Fruit fly (Drosophila melanogaster) whole organism, embryonic: Measurements from ENCODE around the gene CG2691.

ENCODE experiments used
- Abd-B ChIP-seq: fragments of 200-800 bp; sonication (Bioruptor generic); optimal IDR thresholded peaks from 2 replicates; lab custom pipeline; 2018; ENCODE audit warnings: missing biosample characterization, mild to moderate bottlenecking, missing genetic modification characterization, moderate library complexity
- Atf-2 ChIP-seq: fragments of 200-800 bp; sonication (Bioruptor generic); optimal IDR thresholded peaks from 2 replicates; lab custom pipeline; 2016; ENCODE audit warnings: missing biosample characterization, missing genetic modification characterization
- BtbVII ChIP-seq: fragments of 200-800 bp; sonication (Bioruptor generic); optimal IDR thresholded peaks from 3 replicates; lab custom pipeline; 2017; ENCODE audit warnings: missing biosample characterization, mild to moderate bottlenecking, missing genetic modification characterization
- CG10462 ChIP-seq: fragments of 200-800 bp; sonication (Bioruptor generic); optimal IDR thresholded peaks from 2 replicates; lab custom pipeline; 2016; ENCODE audit warnings: missing biosample characterization, missing genetic modification characterization
- CG13424 ChIP-seq: fragments of 200-800 bp; sonication (Bioruptor generic); optimal IDR thresholded peaks from 2 replicates; lab custom pipeline; 2019; ENCODE audit warnings: missing biosample characterization, mild to moderate bottlenecking, missing genetic modification characterization, moderate library complexity
- CG14014 ChIP-seq: fragments of 200-800 bp; sonication (Bioruptor generic); IDR thresholded peaks from 2 replicates; pipeline ENCODE4 v1.3.6; 2022; ENCODE audit warnings: missing biosample characterization, missing genetic modification characterization
- CG14965 ChIP-seq: fragments of 200-800 bp; sonication (Bioruptor generic); optimal IDR thresholded peaks from 2 replicates; lab custom pipeline; 2016; ENCODE audit warnings: missing biosample characterization, missing genetic modification characterization, borderline replicate concordance
- CG15073 ChIP-seq: fragments of 200-800 bp; sonication (Bioruptor generic); optimal IDR thresholded peaks from 2 replicates; lab custom pipeline; 2016; ENCODE audit warnings: missing biosample characterization, missing genetic modification characterization
- CG15479 ChIP-seq: fragments of 200-800 bp; sonication (Bioruptor generic); optimal IDR thresholded peaks from 3 replicates; lab custom pipeline; 2019; ENCODE audit warnings: missing biosample characterization, mild to moderate bottlenecking, missing genetic modification characterization, moderate library complexity
- CG16779 ChIP-seq: fragments of 200-800 bp; sonication (Bioruptor generic); IDR thresholded peaks from 2 replicates; pipeline ENCODE4 v1.3.6; 2022; ENCODE audit warnings: missing biosample characterization, missing genetic modification characterization
- CG17186 ChIP-seq: fragments of 200-800 bp; sonication (Bioruptor generic); optimal IDR thresholded peaks from 3 replicates; lab custom pipeline; 2017; ENCODE audit warnings: missing biosample characterization, missing genetic modification reagents, missing genetic modification characterization
- CG17612 ChIP-seq: fragments of 200-800 bp; sonication (Bioruptor generic); IDR thresholded peaks from 2 replicates; pipeline ENCODE4 v1.3.6; 2022; ENCODE audit warnings: missing biosample characterization, missing genetic modification characterization
- CG17829 ChIP-seq: fragments of 200-800 bp; optimal IDR thresholded peaks from 2 replicates; lab custom pipeline; 2019; ENCODE audit warnings: missing biosample characterization, mild to moderate bottlenecking, missing genetic modification characterization, moderate library complexity
- CG18599 ChIP-seq: fragments of 200-800 bp; sonication (Bioruptor generic); optimal IDR thresholded peaks from 3 replicates; lab custom pipeline; 2017; ENCODE audit warnings: missing biosample characterization, missing genetic modification characterization, mild to moderate bottlenecking, moderate library complexity, missing genetic modification reagents
- CG2678 ChIP-seq: fragments of 200-800 bp; sonication (Bioruptor generic); optimal IDR thresholded peaks from 3 replicates; lab custom pipeline; 2019; ENCODE audit warnings: missing biosample characterization, mild to moderate bottlenecking, missing genetic modification characterization, moderate library complexity
- CG3163 ChIP-seq: fragments of 200-800 bp; sonication (Bioruptor generic); optimal IDR thresholded peaks from 3 replicates; lab custom pipeline; 2016; ENCODE audit warnings: missing biosample characterization, missing genetic modification characterization
- CG7745 ChIP-seq: fragments of 200-800 bp; sonication (Bioruptor generic); optimal IDR thresholded peaks from 2 replicates; lab custom pipeline; 2018; ENCODE audit warnings: missing biosample characterization, mild to moderate bottlenecking, missing genetic modification characterization, moderate library complexity
- CG7839 ChIP-seq: fragments of 200-800 bp; sonication (Bioruptor generic); optimal IDR thresholded peaks from 3 replicates; lab custom pipeline; 2018; ENCODE audit warnings: missing biosample characterization, mild to moderate bottlenecking, missing genetic modification characterization, moderate library complexity
- CG8290 ChIP-seq, 3 experiments: fragments of 200-800 bp; sonication (Bioruptor generic); optimal IDR thresholded peaks; 2 replicates each; lab custom pipeline; 2016 to 2019; ENCODE audit warnings: missing biosample characterization in 3 of 3, missing genetic modification characterization in 3 of 3, mild to moderate bottlenecking in 2 of 3, moderate library complexity in 1 of 3
- CG9437 ChIP-seq: fragments of 200-800 bp; sonication (Bioruptor generic); optimal IDR thresholded peaks from 2 replicates; lab custom pipeline; 2018; ENCODE audit warnings: missing biosample characterization, mild to moderate bottlenecking, missing genetic modification characterization
- CkIIα-i1 ChIP-seq: fragments of 200-800 bp; sonication (Bioruptor generic); IDR thresholded peaks from 2 replicates; pipeline ENCODE4 v1.3.6; 2022; ENCODE audit warnings: missing biosample characterization, missing genetic modification characterization
- CrebB ChIP-seq: fragments of 200-800 bp; sonication (Bioruptor generic); optimal IDR thresholded peaks from 3 replicates; lab custom pipeline; 2018; ENCODE audit warnings: missing biosample characterization, mild to moderate bottlenecking, missing genetic modification characterization
- Doc2 ChIP-seq: fragments of 200-800 bp; sonication (Bioruptor generic); IDR thresholded peaks from 2 replicates; pipeline ENCODE4 v1.3.6; 2022; ENCODE audit warnings: missing biosample characterization, missing genetic modification characterization
- E2f1 ChIP-seq: fragments of 200-800 bp; sonication (Bioruptor generic); IDR thresholded peaks from 2 replicates; pipeline ENCODE4 v1.3.6; 2022; ENCODE audit warnings: missing biosample characterization, missing genetic modification characterization
- Eip74EF ChIP-seq, 2 experiments: fragments of 200-800 bp in 1 of 2; fragments of >200 bp in 1 of 2; sonication (Bioruptor generic) in 1 of 2; optimal IDR thresholded peaks; 2 replicates each; lab custom pipeline; 2017 to 2019; ENCODE audit warnings: missing biosample characterization in 2 of 2, missing genetic modification characterization in 2 of 2, mild to moderate bottlenecking in 1 of 2, moderate library complexity in 1 of 2
- Fer1 ChIP-seq: fragments of 200-800 bp; sonication (Bioruptor generic); optimal IDR thresholded peaks from 2 replicates; lab custom pipeline; 2017; ENCODE audit warnings: missing biosample characterization, mild to moderate bottlenecking, missing genetic modification characterization
- GATAe ChIP-seq: fragments of 200-800 bp; sonication (Bioruptor generic); conservative IDR thresholded peaks from 2 replicates; pipeline ENCODE4 v1.3.6; 2022; ENCODE audit warnings: missing biosample characterization, missing genetic modification characterization
- HmgD ChIP-seq: fragments of 200-800 bp; sonication (Bioruptor generic); optimal IDR thresholded peaks from 3 replicates; lab custom pipeline; 2016; ENCODE audit warnings: missing biosample characterization, missing genetic modification characterization
- HmgZ ChIP-seq: fragments of 200-800 bp; sonication (Bioruptor generic); optimal IDR thresholded peaks from 2 replicates; lab custom pipeline; 2018; ENCODE audit warnings: missing biosample characterization, mild to moderate bottlenecking, missing genetic modification characterization
- Hmr ChIP-seq: fragments of 200-800 bp; sonication (Bioruptor generic); optimal IDR thresholded peaks from 3 replicates; lab custom pipeline; 2017; ENCODE audit warnings: mild to moderate bottlenecking, missing biosample characterization, missing genetic modification reagents, missing genetic modification characterization
- Jarid2 ChIP-seq: fragments of 200-800 bp; sonication (Bioruptor generic); optimal IDR thresholded peaks from 3 replicates; lab custom pipeline; 2017; ENCODE audit warnings: mild to moderate bottlenecking, missing biosample characterization, missing genetic modification reagents, missing genetic modification characterization
- Lpt ChIP-seq: fragments of >200 bp; optimal IDR thresholded peaks from 2 replicates; lab custom pipeline; 2018; ENCODE audit warnings: missing biosample characterization, missing genetic modification characterization
- Med ChIP-seq: fragments of 200-800 bp; sonication (Bioruptor generic); peaks from one replicate; lab custom pipeline; 2016; ENCODE audit warnings: missing biosample characterization, missing genetic modification characterization, mild to moderate bottlenecking, inconsistent platforms, moderate library complexity
- Meics ChIP-seq: fragments of 200-800 bp; sonication (Bioruptor generic); optimal IDR thresholded peaks from 2 replicates; lab custom pipeline; 2017; ENCODE audit warnings: missing biosample characterization, mild to moderate bottlenecking, missing genetic modification characterization
- ara ChIP-seq: fragments of 200-800 bp; sonication (Bioruptor generic); IDR thresholded peaks from 2 replicates; pipeline ENCODE4 v1.3.6; 2022; ENCODE audit warnings: missing biosample characterization, missing genetic modification characterization
- caup ChIP-seq: fragments of 200-800 bp; sonication (Bioruptor generic); optimal IDR thresholded peaks from 3 replicates; lab custom pipeline; 2017; ENCODE audit warnings: missing biosample characterization, mild to moderate bottlenecking, missing genetic modification characterization, moderate library complexity; ENCODE audit not compliant: severe bottlenecking
- croc ChIP-seq: fragments of 200-800 bp; sonication (Bioruptor generic); conservative IDR thresholded peaks from 3 replicates; pipeline ENCODE4 v1.3.6; 2022; ENCODE audit warnings: missing biosample characterization, missing genetic modification characterization
- dati ChIP-seq: fragments of 200-800 bp; sonication (Bioruptor generic); IDR thresholded peaks from 2 replicates; pipeline ENCODE4 v1.3.6; 2022; ENCODE audit warnings: missing biosample characterization, missing genetic modification characterization
- fd96Cb ChIP-seq: fragments of 200-800 bp; sonication (Bioruptor generic); optimal IDR thresholded peaks from 2 replicates; lab custom pipeline; 2018; ENCODE audit warnings: missing biosample characterization, mild to moderate bottlenecking, missing genetic modification characterization, moderate library complexity
- lola ChIP-seq, 3 experiments: fragments of >200 bp in 2 of 3; fragments of 200-800 bp in 1 of 3; sonication (Bioruptor generic) in 1 of 3; optimal IDR thresholded peaks; 2 replicates each; lab custom pipeline; 2017 to 2019; ENCODE audit warnings: missing biosample characterization in 3 of 3, missing genetic modification characterization in 3 of 3, mild to moderate bottlenecking in 1 of 3, moderate library complexity in 1 of 3
- mirr ChIP-seq: fragments of 200-800 bp; sonication (Bioruptor generic); optimal IDR thresholded peaks from 3 replicates; lab custom pipeline; 2018; ENCODE audit warnings: missing biosample characterization, mild to moderate bottlenecking, missing genetic modification characterization
- p53 ChIP-seq: fragments of 200-800 bp; sonication (Bioruptor generic); optimal IDR thresholded peaks from 2 replicates; lab custom pipeline; 2016; ENCODE audit warnings: missing biosample characterization, missing genetic modification characterization
- shn ChIP-seq: fragments of 200-800 bp; sonication (Bioruptor generic); optimal IDR thresholded peaks from 3 replicates; lab custom pipeline; 2016; ENCODE audit warnings: missing biosample characterization, missing genetic modification characterization
- sim ChIP-seq: fragments of 200-800 bp; sonication (Bioruptor generic); IDR thresholded peaks from 2 replicates; pipeline ENCODE4 v1.3.6; 2022; ENCODE audit warnings: missing biosample characterization, missing genetic modification characterization
- sisA ChIP-seq: fragments of 200-800 bp; sonication (Bioruptor generic); IDR thresholded peaks from 2 replicates; pipeline ENCODE4 v1.3.6; 2022; ENCODE audit warnings: missing biosample characterization, missing genetic modification characterization
- so ChIP-seq: fragments of 200-800 bp; sonication (Bioruptor generic); IDR thresholded peaks from 3 replicates; pipeline ENCODE4 v1.3.6; 2022; ENCODE audit warnings: missing biosample characterization, missing genetic modification characterization
- sr ChIP-seq: fragments of 200-800 bp; sonication (Bioruptor generic); IDR thresholded peaks from 3 replicates; pipeline ENCODE4 v1.3.6; 2022; ENCODE audit warnings: missing biosample characterization, missing genetic modification characterization
- ssp ChIP-seq: fragments of 200-800 bp; sonication (Bioruptor generic); IDR thresholded peaks from 2 replicates; pipeline ENCODE4 v1.3.6; 2022; ENCODE audit warnings: missing biosample characterization, missing genetic modification characterization
- toy ChIP-seq: fragments of 200-800 bp; sonication (Bioruptor generic); IDR thresholded peaks from 2 replicates; pipeline ENCODE4 v1.3.6; 2022; ENCODE audit warnings: missing biosample characterization, missing genetic modification characterization

The CG2691 gene

DNA sequence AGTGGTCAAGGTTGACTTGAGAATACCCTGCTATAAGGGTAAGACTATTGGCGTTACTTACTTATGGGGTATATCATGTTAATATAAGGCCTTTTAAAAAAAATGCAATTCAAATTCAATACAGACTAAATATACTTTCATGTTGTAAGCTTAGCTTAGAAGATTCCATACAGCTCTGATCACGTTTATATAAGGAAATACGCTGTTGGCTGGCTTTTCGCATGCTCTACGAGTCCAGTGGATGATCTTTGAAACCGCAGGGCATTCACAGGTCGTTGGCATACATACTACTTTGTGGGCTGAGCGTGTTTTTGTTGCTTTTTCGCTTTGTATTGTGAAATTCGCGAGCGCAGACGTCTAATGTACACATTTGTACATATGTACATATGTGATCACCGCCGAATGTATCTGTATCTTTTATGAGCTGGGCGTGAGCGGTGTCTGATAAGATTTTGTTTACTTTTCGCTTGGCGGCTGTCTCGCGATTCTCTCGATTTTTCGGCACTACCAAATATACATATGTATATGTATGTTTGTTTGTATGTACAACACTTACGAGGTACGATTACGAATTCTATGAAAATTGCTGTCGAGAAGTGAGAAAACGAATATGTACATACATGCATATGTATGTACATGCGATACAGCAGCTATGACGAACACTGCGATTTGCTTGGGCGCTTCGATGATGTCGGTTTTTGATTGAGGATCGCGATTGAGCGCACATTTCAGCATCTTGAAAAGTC, 10.2 kb upstream of the CG2691 start (continued):
- TF ChIP-seq so (GFP tag; lab: Robert Waterston, UW): peak; percentile 64; the same call in 1 of the 3 replicates
- peak; percentile 70 for TF ChIP-seq CG18599 (GFP tag; lab: Kevin White, UChicago)
- no peak for TF ChIP-seq sisA (GFP tag; lab: Robert Waterston, UW)
- no peak for TF ChIP-seq Abd-B
- peak; percentile 46 for TF ChIP-seq CG13424
- peak; percentile 65 for TF ChIP-seq Meics (GFP tag; lab: Kevin White, UChicago)
- no peak for TF ChIP-seq croc (GFP tag; lab: Robert Waterston, UW)
- peak; percentile 63 for TF ChIP-seq CG7839 (tag; lab: Kevin White, UChicago)
- TF ChIP-seq sr (GFP tag; lab: Robert Waterston, UW): 0 out of 3 replicates have a peak, but pooled peaks have one; percentile 18
- no peak for TF ChIP-seq CG7745 (tag; lab: Kevin White, UChicago)
- no peak for TF ChIP-seq CG10462 (GFP tag; lab: Kevin White, UChicago)
- TF ChIP-seq lola (GFP tag; optimal IDR thresholded peaks at IDR 0.05; lab: Kevin White, UChicago): no peak
- TF ChIP-seq mirr (GFP tag; lab: Kevin White, UChicago): peak; percentile 90
- no peak for TF ChIP-seq fd96Cb (tag; lab: Kevin White, UChicago)
- no peak for TF ChIP-seq Atf-2 (GFP tag; lab: Kevin White, UChicago)
- no peak for TF ChIP-seq E2f1
- TF ChIP-seq HmgZ (tag; lab: Kevin White, UChicago): peak; percentile 38
- TF ChIP-seq dati (GFP tag; lab: Robert Waterston, UW): no peak
- no peak for TF ChIP-seq p53
- no peak for TF ChIP-seq GATAe (GFP tag; lab: Robert Waterston, UW)
- TF ChIP-seq CG14965 (GFP tag; lab: Kevin White, UChicago): no peak
- no peak for TF ChIP-seq Lpt (GFP tag; lab: Kevin White, UChicago)
- TF ChIP-seq HmgD (GFP tag; lab: Kevin White, UChicago): no peak
- TF ChIP-seq Med (GFP tag; lab: Kevin White, UChicago): peak; percentile 91
- no peak for TF ChIP-seq Doc2 (GFP tag; lab: Robert Waterston, UW)
- no peak for TF ChIP-seq ssp (GFP tag; lab: Robert Waterston, UW)
- no peak for TF ChIP-seq shn (GFP tag; lab: Kevin White, UChicago)
- peak; percentile 94 for TF ChIP-seq CG15479
- no peak for TF ChIP-seq CG8290 (GFP tag; optimal IDR thresholded peaks at IDR 0.05; lab: Kevin White, UChicago)
- TF ChIP-seq CG8290 (tag; optimal IDR thresholded peaks at IDR 0.05; lab: Kevin White, UChicago): peak in 1 of 2 experiments; percentile 30
- TF ChIP-seq caup (GFP tag; lab: Kevin White, UChicago): peak; percentile 71
- TF ChIP-seq CG16779 (GFP tag; lab: Robert Waterston, UW): no peak
- TF ChIP-seq CG17612 (GFP tag; lab: Robert Waterston, UW): no peak
- TF ChIP-seq CG9437 (GFP tag; lab: Kevin White, UChicago): no peak
- no peak for TF ChIP-seq ara
- TF ChIP-seq CkIIα-i1 (GFP tag; lab: Robert Waterston, UW): no peak
- TF ChIP-seq BtbVII: peak; percentile 57
- no peak for TF ChIP-seq CG15073
- no peak for TF ChIP-seq CG3163 (GFP tag; lab: Kevin White, UChicago)
- TF ChIP-seq CG2678 (tag; lab: Kevin White, UChicago): peak; percentile 68
- TF ChIP-seq toy (GFP tag; lab: Robert Waterston, UW): 0 out of 2 replicates have a peak, but pooled peaks have one; percentile 16
- peak; percentile 34 for TF ChIP-seq Jarid2 (GFP tag; lab: Kevin White, UChicago)
- peak; percentile 58 for TF ChIP-seq CG14014
- peak; percentile 33 for TF ChIP-seq CrebB (tag; lab: Kevin White, UChicago)
- no peak for TF ChIP-seq CG17829 (tag; lab: Kevin White, UChicago)
- peak in 1 of 2 experiments; percentile 20 for TF ChIP-seq Eip74EF (GFP tag; optimal IDR thresholded peaks at IDR 0.05; lab: Kevin White, UChicago)
- peak; percentile 81 for TF ChIP-seq Hmr (GFP tag; lab: Kevin White, UChicago)
- TF ChIP-seq CG17186 (GFP tag; lab: Kevin White, UChicago): no peak
- peak; percentile 80 for TF ChIP-seq Fer1 (GFP tag; lab: Kevin White, UChicago)
- no peak for TF ChIP-seq sim (GFP tag; lab: Robert Waterston, UW)
